Worm (Caenorhabditis elegans) whole organism, dauer: ENCODE measurements around the gene F55B11.3.

Experiments used
- unc-62 ChIP-seq: sonication (generic microtip); optimal IDR thresholded peaks from 2 replicates; lab custom pipeline; 2017; ENCODE audit warnings: missing biosample characterization, missing genetic modification reagents, missing genetic modification characterization

The F55B11.3 gene

DNA sequence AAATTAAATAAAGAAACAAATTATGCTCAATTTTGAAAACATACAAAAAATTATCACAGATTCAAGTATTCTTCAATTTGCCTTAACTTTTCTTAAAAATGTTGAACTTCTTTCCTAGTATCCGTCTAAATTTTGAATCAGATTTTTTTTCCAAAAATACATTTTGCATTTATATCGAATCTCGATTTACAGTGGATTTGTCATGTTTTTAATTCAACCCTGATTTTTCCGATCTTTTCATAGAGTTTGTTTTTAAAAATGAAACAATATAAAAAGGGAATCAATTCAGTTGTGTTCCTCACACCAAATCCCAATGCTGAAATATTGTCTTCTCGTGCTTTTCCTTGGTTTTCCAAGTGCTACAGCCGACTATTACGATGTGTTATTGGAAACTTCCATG lies at the start of gene F55B11.3:
F55B11.3 (plus strand) TSS at position 301 of the 400 bp plus-strand sequence.
- TF ChIP-seq unc-62 (GFP tag; lab: Kevin White, UChicago): no peak

DNA sequence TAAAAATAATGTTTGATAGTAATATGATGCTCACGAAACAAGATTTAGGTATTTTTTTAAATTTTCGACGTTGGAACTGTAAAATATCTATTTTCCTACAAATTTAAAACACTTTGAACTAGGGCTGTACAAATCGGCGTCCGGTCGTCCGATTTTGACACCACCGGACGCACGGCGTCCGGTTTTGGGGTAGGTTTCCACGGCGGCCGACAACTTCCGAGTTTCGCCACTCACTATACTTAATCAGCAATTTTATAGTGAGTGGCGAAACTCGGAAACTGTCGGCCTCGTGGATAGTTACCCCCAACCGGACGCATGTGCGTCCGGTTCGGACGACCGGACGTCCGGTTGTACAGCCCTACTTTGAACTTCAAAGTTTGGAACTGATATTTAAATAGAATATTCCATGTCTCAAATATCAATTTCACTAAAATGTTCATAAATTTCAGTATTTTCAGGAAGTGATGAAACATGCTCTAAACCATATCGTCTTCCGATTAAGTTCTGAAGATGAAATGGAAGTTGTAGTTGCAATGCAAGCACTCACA lies 47.2 kb upstream of the F55B11.3 start:
- no peak for TF ChIP-seq unc-62 (GFP tag; lab: Kevin White, UChicago)

DNA sequence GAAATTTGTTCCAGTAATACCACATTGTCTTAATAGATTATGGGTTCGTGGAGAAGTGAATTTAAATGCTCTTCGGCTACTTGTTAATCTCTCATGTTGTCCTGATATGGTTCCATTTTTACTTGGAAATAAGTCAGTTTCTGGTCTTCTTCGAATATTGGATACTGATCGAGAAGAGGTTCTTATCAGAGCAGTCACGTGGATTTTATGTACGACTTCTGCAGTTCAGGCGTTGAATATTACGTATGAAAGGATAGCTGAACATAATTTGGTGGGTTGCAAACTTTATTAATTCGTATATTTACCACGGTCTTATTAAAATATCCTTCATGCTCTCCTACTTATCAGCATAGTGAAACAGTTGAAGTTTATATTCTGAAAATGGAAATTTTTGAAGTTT lies 46.6 kb upstream of the F55B11.3 start:
- TF ChIP-seq unc-62 (GFP tag; lab: Kevin White, UChicago): no peak

DNA sequence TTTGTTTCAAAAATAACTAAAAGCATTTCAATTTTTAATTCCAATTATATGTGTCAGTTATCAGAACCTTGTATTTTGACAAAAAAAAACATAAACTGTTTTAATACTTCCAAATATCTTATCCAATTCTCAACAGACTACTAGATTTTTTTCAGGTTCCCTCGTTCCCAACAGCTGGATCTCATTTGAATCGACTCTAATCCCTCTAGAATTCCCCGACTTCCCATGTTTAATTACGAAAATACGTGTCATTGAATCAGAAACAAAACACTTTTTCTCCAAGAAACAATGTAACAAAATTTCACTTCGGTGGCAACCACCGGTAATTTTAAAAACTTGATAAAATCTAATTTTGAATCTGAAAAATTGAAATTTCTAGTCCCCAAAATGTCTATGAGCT lies 45.3 kb upstream of the F55B11.3 start:
- no peak for TF ChIP-seq unc-62 (GFP tag; lab: Kevin White, UChicago)

DNA sequence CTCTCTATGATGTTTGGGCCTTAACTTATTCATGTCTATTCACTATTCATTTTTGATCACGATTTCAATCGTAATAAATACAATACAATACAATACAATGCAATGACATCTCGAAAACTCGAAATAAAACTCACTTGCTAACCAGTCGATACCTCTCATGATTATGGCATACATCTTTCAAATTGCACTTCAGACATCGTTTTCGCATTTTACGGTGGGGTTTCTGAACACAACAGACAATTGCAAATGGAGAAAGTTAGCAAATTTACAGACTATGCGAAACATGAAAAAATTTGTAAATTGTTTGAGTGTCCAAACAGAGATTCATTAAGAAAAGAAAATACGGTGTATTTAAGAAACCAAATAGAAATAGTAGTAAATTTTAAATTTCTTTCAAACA lies 41.0 kb upstream of the F55B11.3 start, which contains the start of gene paqr-3:
paqr-3 (minus strand) TSS at position 210 of the 400 bp plus-strand sequence.
- TF ChIP-seq unc-62 (GFP tag; lab: Kevin White, UChicago): no peak

DNA sequence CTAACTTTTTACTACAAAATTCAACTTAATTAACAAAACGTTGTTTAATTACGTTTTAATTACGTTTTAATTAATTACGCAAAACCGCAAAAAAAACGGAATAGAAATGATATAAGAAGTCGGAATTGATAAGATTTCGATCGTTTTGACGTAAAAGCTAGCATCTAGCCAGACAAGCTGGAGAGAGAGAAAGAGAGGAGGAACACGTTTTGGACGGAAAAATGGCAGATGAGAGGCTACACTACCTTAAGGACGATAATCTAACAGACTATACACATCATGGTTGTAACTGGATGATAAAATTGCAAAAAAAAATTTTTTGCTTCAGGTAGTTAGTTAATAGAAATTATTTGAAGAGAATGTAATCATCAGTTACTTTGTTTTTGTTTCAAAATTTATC lies 40.3 kb upstream of the F55B11.3 start:
- no peak for TF ChIP-seq unc-62 (GFP tag; lab: Kevin White, UChicago)

DNA sequence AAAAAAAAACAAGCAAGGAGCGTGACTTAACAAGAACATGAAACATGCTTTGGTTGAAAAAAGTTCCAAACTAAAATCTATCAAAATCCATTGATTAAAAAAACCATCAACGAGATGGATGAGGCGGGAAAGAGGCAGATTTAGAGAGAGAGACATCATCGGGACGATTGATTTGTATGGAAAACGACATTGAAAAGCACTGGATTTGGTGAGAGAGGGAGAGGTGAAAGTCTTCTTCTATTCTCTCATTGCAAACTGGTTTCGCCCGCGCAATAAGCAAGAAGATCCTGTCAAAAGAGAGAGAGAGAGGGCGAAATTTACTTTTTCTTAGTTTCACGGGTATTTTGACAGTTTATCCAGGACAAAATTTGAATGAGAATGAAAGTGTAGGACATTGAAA lies 39.4 kb upstream of the F55B11.3 start:
- TF ChIP-seq unc-62 (GFP tag; lab: Kevin White, UChicago): no peak

DNA sequence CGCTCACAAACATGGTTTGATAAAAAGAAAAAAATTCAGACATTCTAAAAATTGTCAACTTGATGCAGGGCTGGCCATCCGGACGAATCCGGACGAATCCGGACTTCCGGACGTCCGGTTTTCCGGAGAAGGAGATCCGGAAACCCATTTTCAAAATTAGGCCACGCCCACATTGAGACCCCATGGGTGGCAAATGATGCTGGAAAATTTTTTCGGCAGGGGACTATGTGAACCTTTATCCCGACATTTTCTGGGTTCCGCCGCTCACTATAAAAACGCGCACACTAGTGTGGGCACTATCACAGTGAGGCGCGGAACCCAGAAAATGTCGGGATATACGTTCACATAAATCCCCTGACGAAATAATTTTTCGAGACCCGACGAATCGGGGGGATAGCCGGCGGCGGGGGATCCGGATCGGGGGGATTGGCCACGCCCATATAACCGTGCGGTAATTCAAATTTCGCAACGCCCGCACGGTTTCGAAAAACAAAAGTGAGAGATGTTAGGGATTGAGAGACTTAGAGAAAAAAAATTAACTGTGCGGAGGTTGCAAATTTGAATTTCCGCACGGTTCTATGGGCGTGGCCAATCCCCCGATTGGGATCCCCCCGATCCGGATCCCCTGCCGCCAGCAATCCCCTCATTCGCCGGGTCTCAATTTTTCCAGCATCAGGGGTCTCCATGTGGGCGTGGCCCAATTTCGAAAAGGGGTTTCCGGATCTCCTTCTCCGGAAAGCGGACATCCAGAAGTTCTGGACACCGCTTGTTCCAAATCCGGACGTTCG lies 36.5 kb upstream of the F55B11.3 start:
- no peak for TF ChIP-seq unc-62 (GFP tag; lab: Kevin White, UChicago)

DNA sequence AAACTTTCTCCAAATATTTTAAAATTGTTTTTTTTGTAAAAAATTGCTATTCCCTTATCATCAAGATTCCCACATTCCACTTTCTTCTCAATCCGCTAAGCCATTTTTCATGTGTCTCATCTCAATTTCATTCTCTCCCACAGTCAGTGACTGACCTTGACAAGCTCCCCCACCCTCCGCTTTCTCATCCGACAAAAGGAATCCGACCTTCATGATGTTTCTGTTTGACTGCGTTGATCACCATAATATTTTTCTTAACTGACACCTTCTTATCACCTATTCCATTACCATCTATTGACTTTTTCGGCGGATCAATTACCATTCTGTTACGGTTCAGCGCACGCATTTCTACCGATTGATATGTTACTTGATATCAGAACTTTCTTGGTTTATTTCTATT lies 35.4 kb upstream of the F55B11.3 start:
- TF ChIP-seq unc-62 (GFP tag; lab: Kevin White, UChicago): no peak

DNA sequence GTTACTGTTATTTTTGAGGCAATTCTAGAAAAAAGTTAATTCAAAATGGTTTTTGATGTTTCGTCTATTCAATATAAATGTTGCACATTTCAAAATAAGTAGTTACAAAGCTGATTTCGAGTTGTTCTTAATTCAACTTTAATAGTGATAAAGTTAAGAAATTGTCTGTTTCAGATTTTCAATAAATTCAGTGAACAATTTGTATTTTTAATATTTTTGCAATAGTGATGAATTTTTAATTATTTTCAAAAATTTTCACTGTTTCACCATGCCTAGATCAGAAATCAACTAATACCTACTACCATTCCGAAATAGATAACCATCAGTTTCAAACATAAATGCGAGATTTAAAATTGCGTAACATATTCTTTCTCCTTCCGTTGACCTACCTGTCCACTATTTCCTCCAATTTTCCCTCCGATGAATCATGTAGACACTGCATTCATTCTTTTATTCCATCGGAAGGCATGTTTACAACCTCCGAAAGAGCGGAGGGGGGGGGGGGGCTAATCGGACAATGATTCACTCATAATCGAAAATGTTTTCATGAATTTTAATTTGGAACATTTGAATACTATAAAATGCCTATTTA lies 34.4 kb upstream of the F55B11.3 start:
- TF ChIP-seq unc-62 (GFP tag; lab: Kevin White, UChicago): no peak

DNA sequence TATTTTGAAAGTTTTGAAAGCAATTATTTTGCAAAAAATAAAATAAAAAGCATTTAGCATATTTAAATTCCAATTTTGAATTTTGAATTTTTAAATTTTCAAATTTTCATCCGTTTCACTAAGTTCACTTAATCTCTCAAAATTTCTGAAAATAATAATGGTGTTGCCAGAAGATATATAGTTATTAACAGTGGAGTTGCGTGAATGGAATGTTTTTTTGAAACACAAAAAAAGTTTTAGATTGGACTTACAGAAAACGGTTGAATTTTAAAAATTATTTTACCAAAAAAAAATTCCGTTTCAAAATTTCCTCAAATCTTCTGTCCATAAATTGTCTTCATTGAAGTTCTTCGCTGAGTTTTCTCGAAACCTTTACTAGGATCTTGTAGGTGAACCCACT lies 33.2 kb upstream of the F55B11.3 start:
- no peak for TF ChIP-seq unc-62 (GFP tag; lab: Kevin White, UChicago)

DNA sequence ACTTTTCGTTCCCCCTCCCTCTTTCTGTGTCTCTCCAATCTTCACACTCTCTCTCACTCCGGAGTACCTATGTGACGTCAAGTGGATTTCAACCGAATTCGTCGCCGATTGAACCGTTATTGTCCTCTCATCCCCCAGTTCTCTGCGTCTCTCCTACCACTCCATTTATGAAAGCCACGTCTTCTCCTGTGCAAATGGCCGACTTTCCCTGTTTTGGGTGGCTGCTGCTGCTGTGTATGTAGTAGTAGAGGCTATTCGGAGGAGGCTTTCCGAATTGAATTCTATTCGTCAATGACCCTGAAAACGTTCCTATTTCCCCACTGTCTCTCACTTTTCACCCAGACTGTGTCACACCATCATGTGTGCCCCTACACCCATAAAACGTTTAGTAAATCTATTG lies 32.8 kb upstream of the F55B11.3 start:
- TF ChIP-seq unc-62 (GFP tag; lab: Kevin White, UChicago): no peak

DNA sequence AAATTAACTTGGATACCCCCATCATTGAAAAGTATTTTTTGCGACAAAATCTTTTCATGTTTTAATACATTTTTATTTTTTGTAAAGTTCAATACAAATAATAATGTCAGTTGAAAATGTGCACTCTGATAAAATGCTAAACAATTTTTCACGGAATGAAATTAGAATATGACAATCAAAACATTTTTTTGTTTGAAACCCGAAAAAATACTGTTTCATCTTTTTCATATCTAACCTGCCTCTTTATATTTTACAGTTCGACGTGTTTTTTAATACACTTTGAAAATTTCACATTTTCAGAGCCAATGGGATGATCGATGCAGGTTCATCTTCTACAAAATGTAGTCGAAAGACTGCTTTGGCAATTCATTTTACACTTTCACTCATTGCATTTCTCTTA lies 30.7 kb upstream of the F55B11.3 start, which contains the start of gene clc-8:
clc-8 (plus strand) TSS at position 301 of the 400 bp plus-strand sequence.
- TF ChIP-seq unc-62 (GFP tag; lab: Kevin White, UChicago): no peak

DNA sequence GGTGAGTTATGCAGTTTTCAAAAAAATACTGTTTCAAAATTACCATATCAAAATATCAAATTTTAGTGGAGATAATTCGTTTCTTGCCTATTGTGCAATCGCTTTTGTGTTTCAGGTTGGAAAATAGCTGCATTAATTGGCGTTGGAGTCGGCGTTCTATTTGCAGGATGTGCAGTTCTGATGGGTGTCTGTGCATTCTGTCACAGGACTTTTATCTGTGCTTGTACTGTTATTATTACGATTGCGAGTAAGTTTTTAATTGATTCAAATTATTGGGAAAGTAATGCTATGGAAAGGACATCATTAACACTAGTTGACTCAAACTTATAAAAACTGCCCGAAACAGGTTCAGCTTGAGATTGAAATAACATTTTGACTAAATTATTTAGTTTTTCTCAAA lies 29.7 kb upstream of the F55B11.3 start:
- TF ChIP-seq unc-62 (GFP tag; lab: Kevin White, UChicago): no peak

DNA sequence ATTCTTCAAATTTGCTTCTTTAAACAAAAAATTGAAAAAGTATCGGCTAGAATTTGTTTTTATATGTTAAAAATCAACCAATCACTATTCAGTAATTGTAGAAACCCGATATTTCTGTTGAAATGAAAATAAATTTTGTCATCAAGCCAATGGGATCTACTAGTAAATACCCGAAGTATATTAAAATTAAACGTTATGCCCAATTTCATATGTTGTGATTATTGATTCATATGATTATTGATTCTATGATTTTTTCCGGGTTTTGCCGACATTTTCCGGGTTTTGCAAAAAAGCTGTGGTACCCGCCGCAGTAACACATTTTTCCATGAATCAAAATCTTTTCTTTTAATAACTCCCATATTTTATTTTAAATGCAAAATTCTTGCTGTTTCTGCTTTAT lies 29.0 kb upstream of the F55B11.3 start:
- TF ChIP-seq unc-62 (GFP tag; lab: Kevin White, UChicago): no peak

DNA sequence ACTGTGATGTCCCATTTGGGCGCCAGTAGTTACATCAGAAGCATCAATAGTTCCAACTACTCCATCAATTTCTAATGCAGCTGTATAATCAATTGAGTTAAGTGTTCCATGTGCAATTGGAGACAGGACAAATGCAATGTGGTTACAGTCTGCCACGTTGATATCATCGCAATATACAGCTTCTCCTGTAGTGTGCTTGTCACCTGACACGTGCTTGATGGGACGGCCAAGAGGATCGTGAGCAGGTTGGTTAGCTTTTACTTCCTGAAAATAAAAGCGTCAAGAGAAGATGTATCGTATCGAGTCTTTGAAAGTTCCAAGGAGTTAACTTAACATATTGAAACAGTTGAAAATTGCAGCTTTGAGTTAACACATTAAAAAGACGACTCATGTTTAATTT lies 15.9 kb upstream of the F55B11.3 start:
- no peak for TF ChIP-seq unc-62 (GFP tag; lab: Kevin White, UChicago)

DNA sequence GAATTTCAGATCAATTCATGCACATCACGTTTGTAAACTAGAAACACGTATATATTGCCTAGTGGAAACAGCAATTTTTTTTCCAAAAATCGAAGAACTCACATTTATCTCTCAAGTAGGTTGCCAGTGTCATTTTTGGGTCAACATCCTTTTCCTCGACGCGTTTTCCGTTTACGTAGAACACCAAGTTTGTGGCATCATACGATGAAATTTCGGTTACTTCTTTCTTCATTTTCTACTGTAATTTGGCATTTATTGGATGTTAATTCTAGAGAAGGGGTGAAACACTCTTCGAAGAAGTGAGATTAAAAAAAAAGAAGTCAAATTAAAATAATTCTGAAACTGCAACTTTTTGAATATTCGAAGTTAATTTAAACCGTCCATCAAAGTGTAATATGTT lies 11.8 kb upstream of the F55B11.3 start, which contains the start of gene xdh-1:
xdh-1 (minus strand) TSS at position 240 of the 400 bp plus-strand sequence.
- TF ChIP-seq unc-62 (GFP tag; lab: Kevin White, UChicago): no peak
